Worm (Caenorhabditis elegans) whole organism, mixed stage, embryonic: ENCODE data around the gene ndub-6.

ENCODE experiments used
- M03D4.4 ChIP-seq: sonication (generic microtip); optimal IDR thresholded peaks from 2 replicates; lab custom pipeline; 2017; ENCODE audit warnings: mild to moderate bottlenecking, missing genetic modification characterization, missing compliant biosample characterization
- bed-3 ChIP-seq: fragments of 200-800 bp; sonication (Bioruptor generic); optimal IDR thresholded peaks from 3 replicates; lab custom pipeline; 2018; ENCODE audit warnings: mild to moderate bottlenecking, missing genetic modification characterization, moderate library complexity, missing compliant biosample characterization
- blmp-1 ChIP-seq: fragments of 150-350 bp; optimal IDR thresholded peaks from 2 replicates; lab custom pipeline; 2014; ENCODE audit warnings: missing biosample characterization, missing genetic modification characterization
- ceh-39 ChIP-seq: fragments of 150-350 bp; optimal IDR thresholded peaks from 2 replicates; lab custom pipeline; 2014; ENCODE audit warnings: missing biosample characterization, missing genetic modification characterization
- ceh-43 ChIP-seq: fragments of 200-800 bp; sonication (Bioruptor generic); optimal IDR thresholded peaks from 2 replicates; lab custom pipeline; 2018; ENCODE audit warnings: mild to moderate bottlenecking, missing genetic modification characterization, moderate library complexity, missing compliant biosample characterization
- ceh-83 ChIP-seq: fragments of 200-800 bp; sonication (Bioruptor generic); optimal IDR thresholded peaks from 2 replicates; lab custom pipeline; 2018; ENCODE audit warnings: mild to moderate bottlenecking, missing genetic modification characterization, missing compliant biosample characterization
- ces-1 ChIP-seq: fragments of 150-350 bp; optimal IDR thresholded peaks from 2 replicates; lab custom pipeline; 2014; ENCODE audit warnings: missing biosample characterization, missing genetic modification reagents, missing genetic modification characterization
- cnd-1 ChIP-seq: fragments of 200-800 bp; sonication (Bioruptor generic); optimal IDR thresholded peaks from 2 replicates; lab custom pipeline; 2018; ENCODE audit warnings: mild to moderate bottlenecking, missing genetic modification characterization, missing compliant biosample characterization
- drap-1 ChIP-seq: fragments of 200-800 bp; sonication (Bioruptor generic); optimal IDR thresholded peaks from 3 replicates; lab custom pipeline; 2018; ENCODE audit warnings: mild to moderate bottlenecking, missing genetic modification characterization, missing compliant biosample characterization
- elt-1 ChIP-seq: sonication (generic microtip); optimal IDR thresholded peaks from 2 replicates; lab custom pipeline; 2017; ENCODE audit warnings: missing genetic modification characterization, mild to moderate bottlenecking, missing compliant biosample characterization, antibody characterized with exemption, moderate library complexity, borderline replicate concordance; ENCODE audit not compliant: insufficient read depth
- ham-2 ChIP-seq: fragments of 200-800 bp; sonication (Bioruptor generic); optimal IDR thresholded peaks from 2 replicates; lab custom pipeline; 2018; ENCODE audit warnings: mild to moderate bottlenecking, missing genetic modification characterization, missing compliant biosample characterization
- hlh-1 ChIP-seq: fragments of 150-350 bp; optimal IDR thresholded peaks from 2 replicates; lab custom pipeline; 2014; ENCODE audit warnings: missing biosample characterization, missing genetic modification reagents, missing genetic modification characterization
- lin-13 ChIP-seq: fragments of 150-350 bp; optimal IDR thresholded peaks from 2 replicates; lab custom pipeline; 2014; ENCODE audit warnings: missing biosample characterization, missing genetic modification characterization
- lin-32 ChIP-seq: fragments of 200-800 bp; sonication (Bioruptor generic); optimal IDR thresholded peaks from 2 replicates; lab custom pipeline; 2018; ENCODE audit warnings: mild to moderate bottlenecking, missing genetic modification characterization, missing compliant biosample characterization
- lsy-2 ChIP-seq: fragments of 150-350 bp; optimal IDR thresholded peaks from 2 replicates; lab custom pipeline; 2014; ENCODE audit warnings: missing biosample characterization, missing genetic modification characterization
- mep-1 ChIP-seq: fragments of 150-350 bp; optimal IDR thresholded peaks from 2 replicates; lab custom pipeline; 2017; ENCODE audit warnings: missing biosample characterization, missing genetic modification reagents, missing genetic modification characterization, inconsistent platforms
- mls-2 ChIP-seq: sonication (generic microtip); optimal IDR thresholded peaks from 2 replicates; lab custom pipeline; 2016; ENCODE audit warnings: mild to moderate bottlenecking, missing genetic modification characterization, moderate library complexity, missing compliant biosample characterization
- nhr-12 ChIP-seq: fragments of 150-350 bp; optimal IDR thresholded peaks from 2 replicates; lab custom pipeline; 2014; ENCODE audit warnings: missing biosample characterization, missing genetic modification characterization
- nhr-2 ChIP-seq: fragments of 150-350 bp; optimal IDR thresholded peaks from 2 replicates; lab custom pipeline; 2014; ENCODE audit warnings: missing biosample characterization, missing genetic modification characterization
- nhr-237 ChIP-seq: fragments of 150-350 bp; optimal IDR thresholded peaks from 2 replicates; lab custom pipeline; 2014; ENCODE audit warnings: missing biosample characterization, missing genetic modification characterization
- nhr-28 ChIP-seq: fragments of 150-350 bp; optimal IDR thresholded peaks from 2 replicates; lab custom pipeline; 2014; ENCODE audit warnings: missing biosample characterization, missing genetic modification characterization
- nhr-76 ChIP-seq: sonication (generic microtip); optimal IDR thresholded peaks from 2 replicates; lab custom pipeline; 2017; ENCODE audit warnings: missing biosample characterization, missing genetic modification characterization
- pha-4 ChIP-seq: fragments of 150-350 bp; optimal IDR thresholded peaks from 2 replicates; lab custom pipeline; 2018; ENCODE audit warnings: missing biosample characterization, missing genetic modification reagents, missing genetic modification characterization
- sem-2 ChIP-seq: fragments of 200-800 bp; sonication (Bioruptor generic); optimal IDR thresholded peaks from 2 replicates; lab custom pipeline; 2018; ENCODE audit warnings: mild to moderate bottlenecking, missing genetic modification characterization, missing compliant biosample characterization
- snpc-4 ChIP-seq: fragments of 150-350 bp; optimal IDR thresholded peaks from 2 replicates; lab custom pipeline; 2014; ENCODE audit warnings: missing biosample characterization, missing genetic modification characterization
- sptf-1 ChIP-seq: sonication (generic microtip); optimal IDR thresholded peaks from 2 replicates; lab custom pipeline; 2017; ENCODE audit warnings: mild to moderate bottlenecking, missing genetic modification characterization, moderate library complexity, missing compliant biosample characterization
- tbx-8 ChIP-seq: fragments of 200-800 bp; sonication (Bioruptor generic); optimal IDR thresholded peaks from 2 replicates; lab custom pipeline; 2018; ENCODE audit warnings: mild to moderate bottlenecking, missing genetic modification characterization, moderate library complexity, missing compliant biosample characterization
- unc-120 ChIP-seq: sonication (generic microtip); optimal IDR thresholded peaks from 2 replicates; lab custom pipeline; 2017; ENCODE audit warnings: missing genetic modification characterization, missing compliant biosample characterization; ENCODE audit not compliant: poor library complexity, severe bottlenecking
- unc-39 ChIP-seq: fragments of 150-350 bp; optimal IDR thresholded peaks from 2 replicates; lab custom pipeline; 2014; ENCODE audit warnings: missing biosample characterization, missing genetic modification characterization
- unc-62 ChIP-seq: fragments of 150-350 bp; optimal IDR thresholded peaks from 2 replicates; lab custom pipeline; 2014; ENCODE audit warnings: missing biosample characterization, missing genetic modification reagents, missing genetic modification characterization
- ztf-11 ChIP-seq: fragments of 150-350 bp; optimal IDR thresholded peaks from 2 replicates; lab custom pipeline; 2014; ENCODE audit warnings: missing biosample characterization, missing genetic modification characterization

The ndub-6 gene

ce11 chrIV:11627847-11628246 is 24.4 kb upstream of the ndub-6 start, which contains the start of gene lys-6:
Gene lys-6, minus strand, starts transcription at chrIV:11627947.
- TF ChIP-seq tbx-8 (GFP tag; lab: Kevin White, UChicago) = no peak
- TF ChIP-seq elt-1 (tag; lab: Kevin White, UChicago) = no peak
- no peak for TF ChIP-seq snpc-4 (tag; lab: Kevin White, UChicago)
- TF ChIP-seq pha-4 (tag; lab: Kevin White, UChicago) = no peak
- TF ChIP-seq cnd-1 (tag; lab: Kevin White, UChicago) = no peak
- no peak for TF ChIP-seq ceh-83 (GFP tag; lab: Kevin White, UChicago)
- TF ChIP-seq drap-1 (GFP tag; lab: Kevin White, UChicago) = no peak
- no peak for TF ChIP-seq lin-13 (tag; lab: Kevin White, UChicago)
- no peak for TF ChIP-seq lin-32 (GFP tag; lab: Kevin White, UChicago)

- TF ChIP-seq elt-1 (tag; lab: Kevin White, UChicago) (no peak), ztf-11 (no peak), sptf-1 (no peak), cnd-1 (tag; lab: Kevin White, UChicago) (no peak), mls-2 (tag; lab: Kevin White, UChicago) (no peak), ham-2 (GFP tag; lab: Kevin White, UChicago) (no peak), unc-62 (no peak), snpc-4 (tag; lab: Kevin White, UChicago) (no peak), ceh-39 (tag; lab: Kevin White, UChicago) (no peak), unc-39 (tag; lab: Kevin White, UChicago) (no peak)
Observed at ce11 chrIV:11631750-11632149, 20.5 kb upstream of the ndub-6 start, which contains the start of gene F58B3.4. Gene F58B3.4, minus strand, starts transcription at chrIV:11631850.

ce11 chrIV:11635437-11636408 is 16.5 kb upstream of the ndub-6 start, which contains the start of gene mars-1:
Gene mars-1, minus strand, starts transcription at chrIV:11635487.
- TF ChIP-seq drap-1 (GFP tag; lab: Kevin White, UChicago) (no peak), ceh-83 (GFP tag; lab: Kevin White, UChicago) (no peak), mep-1 (peak; percentile 17), nhr-28 (tag; lab: Kevin White, UChicago) (no peak), ces-1 (peak; percentile 65), sptf-1 (peak; percentile 50), snpc-4 (tag; lab: Kevin White, UChicago) (no peak), hlh-1 (tag; lab: Kevin White, UChicago) (no peak), lsy-2 (tag; lab: Kevin White, UChicago) (peak; percentile 60), unc-120 (peak; percentile 3), blmp-1 (tag; lab: Kevin White, UChicago) (no peak), nhr-2 (tag; lab: Kevin White, UChicago) (no peak), M03D4.4 (tag; lab: Kevin White, UChicago) (no peak), nhr-237 (peak; percentile 88), bed-3 (GFP tag; lab: Kevin White, UChicago) (no peak), ceh-39 (tag; lab: Kevin White, UChicago) (peak; percentile 66), ceh-43 (GFP tag; lab: Kevin White, UChicago) (no peak), unc-62 (no peak), pha-4 (tag; lab: Kevin White, UChicago) (peak; percentile 20), nhr-76 (no peak), lin-13 (tag; lab: Kevin White, UChicago) (no peak)
- TF ChIP-seq, all 35 proteins: peak for 8

- TF ChIP-seq sem-2 (no peak), tbx-8 (GFP tag; lab: Kevin White, UChicago) (no peak), ham-2 (GFP tag; lab: Kevin White, UChicago) (no peak)
Observed at ce11 chrIV:11636409-11636723, 15.8 kb upstream of the ndub-6 start, which contains the start of gene F58B3.6. Gene F58B3.6, plus strand, starts transcription at chrIV:11636648.

ce11 chrIV:11638016-11638415 is 14.2 kb upstream of the ndub-6 start, which contains the start of gene rbm-17:
Gene rbm-17, plus strand, starts transcription at chrIV:11638316.
- no peak for TF ChIP-seq mep-1
- TF ChIP-seq nhr-12 (tag; lab: Kevin White, UChicago) = no peak
- no peak for TF ChIP-seq nhr-76
- TF ChIP-seq pha-4 (tag; lab: Kevin White, UChicago) = no peak
- no peak for TF ChIP-seq tbx-8 (GFP tag; lab: Kevin White, UChicago)
